Worm (Caenorhabditis elegans): ENCODE results near the gene fbxb-9.

DNA sequence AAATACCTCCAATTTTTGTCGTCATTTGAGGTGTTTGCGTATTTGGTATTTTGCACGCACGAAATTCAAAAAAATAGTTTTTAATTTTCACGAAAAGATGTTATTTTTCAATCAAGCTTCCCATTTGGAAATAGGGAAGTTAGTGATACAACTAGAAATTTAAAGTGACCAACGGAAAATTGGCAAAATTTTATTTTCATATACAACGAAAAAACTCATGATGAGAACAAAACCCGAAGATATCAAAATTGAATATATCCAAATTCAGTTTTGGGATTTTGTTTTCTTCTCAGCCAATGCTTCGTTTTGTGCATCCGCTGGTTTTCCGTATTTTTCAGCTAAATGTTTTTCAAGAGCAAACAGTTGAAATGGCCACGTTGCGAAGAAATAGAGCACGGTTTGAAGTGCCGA, 16.4 kb downstream of the fbxb-9 start:
- TF ChIP-seq pqm-1 (tag; optimal IDR thresholded peaks at IDR 0.05) (no peak), tbx-7 (tag; optimal IDR thresholded peaks at IDR 0.05) (no peak), ceh-9 (tag; optimal IDR thresholded peaks at IDR 0.05) (no peak), pha-4 (tag; optimal IDR thresholded peaks at IDR 0.05) (no peak), nhr-232 (tag; optimal IDR thresholded peaks at IDR 0.05) (no peak), zip-5 (tag; optimal IDR thresholded peaks at IDR 0.05) (no peak)

Data from whole organism, late embryonic.